Worm (Caenorhabditis elegans) whole organism, L3 larva: Measurements from ENCODE around the gene str-230.

Experiments used
- aly-2 ChIP-seq: fragments of 150-350 bp; optimal IDR thresholded peaks from 2 replicates; lab custom pipeline; 2014; ENCODE audit warnings: missing biosample characterization, missing genetic modification characterization
- ceh-82 ChIP-seq: fragments of 150-350 bp; optimal IDR thresholded peaks from 2 replicates; lab custom pipeline; 2014; ENCODE audit warnings: missing biosample characterization, missing genetic modification characterization
- egl-27 ChIP-seq: sonication (generic microtip); optimal IDR thresholded peaks from 4 replicates; lab custom pipeline; 2017; ENCODE audit warnings: missing biosample characterization, missing genetic modification reagents, missing genetic modification characterization
- eor-1 ChIP-seq, 2 experiments: fragments of 150-350 bp; optimal IDR thresholded peaks; 2 replicates each; lab custom pipeline; 2014 to 2018; ENCODE audit warnings: missing biosample characterization in 2 of 2, missing genetic modification characterization in 2 of 2
- fkh-10 ChIP-seq: sonication (generic microtip); optimal IDR thresholded peaks from 2 replicates; lab custom pipeline; 2017; ENCODE audit warnings: missing biosample characterization, missing genetic modification reagents, missing genetic modification characterization
- nfya-1 ChIP-seq: sonication (generic microtip); optimal IDR thresholded peaks from 2 replicates; lab custom pipeline; 2017; ENCODE audit warnings: missing genetic modification characterization, mild to moderate bottlenecking, missing compliant biosample characterization, antibody characterized with exemption, moderate library complexity; ENCODE audit not compliant: insufficient read depth
- nhr-12 ChIP-seq: fragments of 150-350 bp; optimal IDR thresholded peaks from 2 replicates; lab custom pipeline; 2014; ENCODE audit warnings: missing biosample characterization, missing genetic modification characterization
- nhr-76 ChIP-seq: fragments of 150-350 bp; sonication (generic microtip); optimal IDR thresholded peaks from 5 replicates; lab custom pipeline; 2014; ENCODE audit warnings: missing biosample characterization, missing genetic modification characterization
- pha-4 ChIP-seq: fragments of 150-350 bp; optimal IDR thresholded peaks from 2 replicates; lab custom pipeline; 2014; ENCODE audit warnings: missing biosample characterization, missing genetic modification reagents, missing genetic modification characterization
- zag-1 ChIP-seq: fragments of 150-350 bp; optimal IDR thresholded peaks from 2 replicates; lab custom pipeline; 2014; ENCODE audit warnings: missing biosample characterization, missing genetic modification characterization

DNA sequence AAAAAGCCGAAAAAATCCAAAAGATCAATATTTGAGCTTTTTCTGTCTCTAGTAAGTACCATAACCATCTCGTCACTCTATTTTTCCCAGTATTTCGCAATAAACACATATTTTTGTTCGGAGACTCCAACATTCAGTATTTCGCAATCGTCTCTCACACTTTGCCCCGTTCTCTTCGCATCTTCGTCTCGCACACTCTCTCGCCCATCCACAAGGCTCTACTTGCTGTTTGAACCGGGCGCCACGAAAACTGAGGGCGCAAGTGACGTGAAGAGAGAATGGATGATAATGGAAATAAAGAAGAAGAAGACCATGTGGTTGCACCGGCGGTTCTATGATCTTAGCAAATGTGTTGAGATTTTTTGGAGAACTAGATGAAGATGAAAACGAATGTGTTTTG is 10.6 kb downstream of the str-230 start:
- TF ChIP-seq ceh-82 (tag; lab: Kevin White, UChicago) (peak; percentile 49), egl-27 (peak; percentile 11), nhr-12 (no peak), fkh-10 (GFP tag; lab: Kevin White, UChicago) (peak; percentile 11), pha-4 (peak; percentile 96), aly-2 (tag; lab: Kevin White, UChicago) (no peak), nfya-1 (tag; lab: Kevin White, UChicago) (peak; percentile 93), eor-1 (tag; optimal IDR thresholded peaks at IDR 0.05; lab: Kevin White, UChicago) (peak in 1 of 2 experiments; percentile 27), zag-1 (no peak), nhr-76 (tag; lab: Kevin White, UChicago) (no peak)
